Fruit fly (Drosophila melanogaster) whole organism, larva: ENCODE results near the gene Fip1.

Experiments
- noc ChIP-seq: fragments of 200-800 bp; sonication (Bioruptor generic); optimal IDR thresholded peaks from 3 replicates; lab custom pipeline; 2019; ENCODE audit warnings: missing biosample characterization, mild to moderate bottlenecking, missing genetic modification characterization, moderate library complexity

Fip1 gene

DNA sequence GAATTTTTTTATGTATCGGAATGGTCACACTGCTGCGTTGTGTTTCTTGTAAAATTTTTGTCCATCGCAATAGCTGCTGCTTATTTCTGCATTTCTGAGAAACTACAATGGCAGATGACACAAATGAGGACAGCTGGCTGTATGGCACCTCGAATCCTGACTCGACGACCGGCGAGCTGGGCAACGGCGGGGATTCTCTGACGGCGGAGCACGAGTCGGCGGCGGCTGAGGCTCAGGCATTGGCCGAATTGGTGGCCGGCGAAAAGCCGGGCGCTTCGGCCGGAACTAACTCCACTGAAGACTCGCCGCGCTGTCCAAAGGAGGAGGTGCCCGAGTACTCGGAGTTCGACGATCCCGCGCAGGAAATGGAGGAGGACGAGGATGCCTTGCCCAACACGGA, at the start of gene Fip1:
TSS of gene Fip1 (plus strand) at position 10 of the 400 bp plus-strand sequence.
- TF ChIP-seq noc (tag; lab: Kevin White, UChicago) = no peak

DNA sequence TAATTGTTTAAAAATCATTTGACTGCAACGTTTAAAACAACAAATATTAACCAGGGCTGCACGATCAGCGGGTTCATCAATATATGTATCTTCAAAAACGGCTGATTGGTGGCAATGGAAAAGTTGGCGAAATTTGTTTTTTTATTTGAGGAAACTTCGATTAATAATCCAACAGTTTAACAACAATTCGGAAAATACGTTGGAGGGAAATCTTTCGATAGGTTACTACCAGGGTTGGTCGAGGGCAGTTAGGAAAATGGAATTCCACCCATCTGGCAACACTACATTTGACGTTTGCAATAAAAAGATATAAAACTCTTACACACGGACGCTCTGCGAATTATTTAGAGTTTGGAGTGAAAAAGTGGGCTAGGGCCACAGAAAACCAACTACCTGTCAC, 47.7 kb upstream of the Fip1 start, which contains the start of the genes Lipt2 and CG14650:
TSS of gene Lipt2 (minus strand) at position 217 of the 400 bp plus-strand sequence.
TSS of gene CG14650 (plus strand) at position 275 of the 400 bp plus-strand sequence.
- no peak for TF ChIP-seq noc (tag; lab: Kevin White, UChicago)

DNA sequence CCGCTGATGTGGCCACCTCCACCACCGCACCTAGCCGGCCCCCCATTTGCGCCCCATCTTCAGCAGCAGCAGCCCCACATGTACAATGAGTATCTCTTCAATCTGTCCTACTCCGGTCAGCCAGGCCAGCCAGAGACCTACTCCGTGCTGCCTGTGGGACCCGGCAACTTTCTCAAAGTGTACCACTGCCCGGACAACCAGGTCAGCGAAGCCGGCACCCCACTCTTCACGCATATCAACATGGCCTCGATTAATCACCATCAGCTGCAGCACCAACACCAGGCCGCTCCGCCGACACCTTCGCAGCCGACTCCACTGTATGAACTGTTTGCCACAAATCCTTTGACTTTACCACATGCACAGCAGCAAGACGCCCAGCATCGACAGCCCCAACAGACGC, 47.0 kb upstream of the Fip1 start:
- TF ChIP-seq noc (tag; lab: Kevin White, UChicago) = no peak

DNA sequence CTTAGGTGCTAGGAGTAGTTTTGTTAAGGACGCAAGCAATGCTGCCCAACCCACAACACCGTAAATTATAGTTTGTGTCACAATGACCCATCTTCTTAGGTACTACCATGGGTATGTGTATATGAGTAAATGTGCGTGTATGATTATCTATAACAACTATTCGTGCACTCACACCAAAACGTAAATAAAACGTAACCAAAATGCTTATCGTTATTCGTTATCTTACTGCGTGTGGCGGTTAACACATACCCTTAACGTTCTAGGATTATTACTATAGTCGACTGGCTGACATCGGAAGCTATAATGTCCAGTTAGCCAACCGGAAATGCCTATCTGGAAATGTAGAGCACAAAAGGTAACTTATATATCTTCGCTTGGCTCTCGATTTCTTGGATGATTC, 39.7 kb upstream of the Fip1 start:
- TF ChIP-seq noc (tag; lab: Kevin White, UChicago) = no peak

DNA sequence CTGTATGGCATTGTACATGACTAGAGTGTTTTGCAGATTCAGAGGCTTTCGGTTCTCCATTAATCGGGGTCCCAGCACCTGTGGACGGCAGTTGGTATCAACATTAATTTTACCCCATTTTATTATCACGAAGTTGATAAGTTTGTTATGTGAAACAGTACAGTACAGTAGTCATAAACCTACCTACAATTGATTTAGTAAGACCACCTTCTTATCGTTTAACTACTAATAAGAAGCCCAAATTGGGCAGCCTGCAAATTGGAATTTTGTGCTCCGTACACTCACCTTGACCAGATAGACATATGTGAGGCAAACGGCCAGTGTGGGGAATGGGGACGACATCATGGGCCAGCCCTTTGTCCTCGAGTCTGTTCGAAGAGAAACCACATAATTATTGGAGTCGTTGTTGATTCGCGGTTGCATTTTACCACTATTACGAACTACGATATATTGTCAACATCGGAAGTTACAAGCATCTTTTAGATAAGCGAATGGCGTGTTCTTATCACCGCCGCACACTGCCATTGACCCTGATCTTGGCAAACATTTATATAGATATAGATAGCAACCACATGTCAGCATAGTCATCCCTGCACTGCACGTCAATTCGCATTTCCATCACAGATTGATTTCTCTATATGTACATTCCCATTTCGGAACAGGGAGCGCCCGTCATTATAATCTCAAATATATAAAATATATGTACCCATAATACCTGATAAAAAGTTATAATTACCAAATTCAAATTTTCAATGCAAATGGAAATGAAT, 38.2 kb upstream of the Fip1 start:
- TF ChIP-seq noc (tag; lab: Kevin White, UChicago) = no peak

DNA sequence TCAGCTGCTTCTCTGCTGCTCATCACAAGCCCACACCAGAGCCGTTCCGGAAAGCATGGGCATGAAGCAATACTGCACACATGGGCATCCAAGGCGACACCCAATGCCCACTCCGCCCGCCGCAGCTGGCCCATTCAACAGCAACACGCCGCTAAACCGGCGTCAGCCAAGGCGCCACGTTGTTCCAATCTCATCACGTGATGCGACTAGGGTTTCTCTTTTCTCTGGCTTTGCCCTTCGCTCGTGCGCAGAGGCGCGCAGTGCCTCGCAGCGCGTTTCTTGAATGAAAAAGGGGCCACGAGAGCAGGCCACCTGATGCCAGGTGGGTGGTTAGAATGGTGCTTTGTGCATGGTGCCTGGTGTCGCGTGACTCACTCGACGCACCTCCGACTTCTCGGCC, 35.6 kb upstream of the Fip1 start:
- no peak for TF ChIP-seq noc (tag; lab: Kevin White, UChicago)

DNA sequence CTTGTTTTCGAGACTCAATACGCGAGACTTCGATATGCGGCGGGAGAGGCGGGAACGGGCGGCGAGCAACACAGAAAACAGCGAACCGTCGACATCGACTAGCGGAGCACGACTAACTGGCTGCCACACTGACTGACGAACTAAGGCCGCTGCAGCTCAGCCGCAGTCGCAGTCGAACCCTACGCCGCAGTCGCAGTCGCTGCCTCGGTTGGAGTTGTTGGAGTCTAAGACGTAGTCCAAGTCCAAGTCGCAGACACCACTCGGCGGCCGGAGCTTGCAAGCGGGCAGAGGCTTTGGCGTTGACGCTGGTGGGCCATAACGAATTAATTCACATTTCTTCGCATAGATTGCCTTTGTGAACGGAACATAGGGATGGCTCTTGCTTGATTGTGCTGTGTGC, 34.1 kb upstream of the Fip1 start:
- no peak for TF ChIP-seq noc (tag; lab: Kevin White, UChicago)

DNA sequence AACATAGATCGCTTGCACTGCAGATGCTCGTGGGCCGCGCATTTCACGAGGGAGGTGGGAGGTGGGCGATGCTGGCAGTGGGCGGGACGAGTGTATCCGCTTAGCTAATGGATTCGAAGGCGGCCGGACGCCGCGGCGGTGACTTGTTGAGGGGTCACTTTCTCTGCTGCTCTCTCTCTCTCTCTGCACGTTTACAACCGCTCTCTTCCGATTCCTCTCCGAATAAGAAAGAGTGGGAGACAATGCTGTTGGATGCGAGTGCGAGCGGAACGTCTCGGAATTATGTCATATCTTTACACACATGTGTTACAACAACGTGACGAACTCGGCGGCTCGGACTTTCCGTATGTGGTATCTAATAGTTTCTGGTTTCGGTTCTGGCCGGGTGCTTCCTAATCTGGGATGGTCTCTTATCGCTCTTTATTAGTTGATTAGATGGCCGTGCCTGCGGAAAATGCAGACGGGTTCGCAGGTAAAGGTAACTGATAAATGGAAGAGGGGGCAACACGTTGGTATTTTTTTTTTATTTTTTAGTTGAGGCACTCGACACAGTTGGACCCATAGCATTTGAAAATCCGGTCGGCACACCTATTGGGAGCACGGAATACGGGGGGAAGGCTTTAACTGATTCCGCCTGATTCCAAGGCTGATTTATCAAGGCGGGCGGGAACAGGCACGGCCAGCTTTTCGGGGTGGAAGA, 32.3 kb upstream of the Fip1 start:
- no peak for TF ChIP-seq noc (tag; lab: Kevin White, UChicago)

DNA sequence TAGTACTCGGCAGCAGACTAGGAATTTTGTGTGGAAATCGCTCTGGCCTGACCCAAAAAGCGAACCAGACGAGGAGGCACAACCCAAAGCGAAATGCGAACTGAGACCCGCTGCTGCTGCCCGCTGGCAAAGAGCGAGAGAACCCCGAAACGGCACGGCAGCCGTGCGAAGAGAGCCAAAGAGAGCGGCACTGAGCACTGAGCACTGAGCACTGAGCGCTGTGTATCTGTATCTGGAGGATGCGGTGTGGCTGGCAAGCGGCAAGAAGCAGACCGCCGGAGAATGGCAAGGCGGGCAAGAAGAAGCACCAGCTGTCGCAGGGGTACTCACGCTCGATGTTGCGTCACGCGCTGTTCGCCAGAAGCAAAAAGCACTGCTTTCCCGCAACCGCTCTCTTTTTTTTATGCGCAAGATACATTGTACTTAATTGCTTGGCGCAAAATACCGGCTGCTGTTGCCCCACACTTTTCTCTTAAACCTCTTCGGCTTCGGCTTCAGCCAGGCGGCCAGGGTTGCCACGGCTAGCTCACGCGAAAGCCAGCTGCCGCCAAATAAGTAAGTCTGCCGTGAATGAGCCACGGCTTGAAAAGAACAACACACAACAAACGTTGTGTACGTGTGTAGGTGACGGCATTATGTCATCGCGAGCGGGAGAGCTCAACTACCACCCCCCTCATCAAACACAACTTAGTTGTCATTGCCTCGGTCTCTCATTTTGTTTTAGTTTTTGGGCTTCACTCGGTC, 31.4 kb upstream of the Fip1 start:
- TF ChIP-seq noc (tag; lab: Kevin White, UChicago) = no peak

DNA sequence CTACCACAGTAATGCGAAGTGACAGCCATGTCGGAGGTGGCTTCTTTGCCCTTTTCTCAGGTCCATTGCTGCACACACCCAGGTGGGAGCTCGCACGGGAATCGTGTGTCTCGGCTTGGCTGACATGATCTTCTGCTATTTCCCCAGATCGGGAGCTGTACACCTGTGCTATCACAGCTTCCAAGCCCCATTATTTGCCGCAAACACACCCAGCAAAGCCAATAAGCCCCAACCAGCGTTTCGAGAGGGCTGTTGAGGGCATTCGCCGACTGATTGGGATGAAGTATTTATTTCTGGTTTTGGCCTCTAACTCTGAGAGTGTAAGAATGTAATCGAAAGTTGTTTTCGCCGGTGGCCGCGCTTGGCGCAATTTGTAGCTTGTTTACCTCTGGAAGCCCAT, 27.2 kb upstream of the Fip1 start:
- no peak for TF ChIP-seq noc (tag; lab: Kevin White, UChicago)

DNA sequence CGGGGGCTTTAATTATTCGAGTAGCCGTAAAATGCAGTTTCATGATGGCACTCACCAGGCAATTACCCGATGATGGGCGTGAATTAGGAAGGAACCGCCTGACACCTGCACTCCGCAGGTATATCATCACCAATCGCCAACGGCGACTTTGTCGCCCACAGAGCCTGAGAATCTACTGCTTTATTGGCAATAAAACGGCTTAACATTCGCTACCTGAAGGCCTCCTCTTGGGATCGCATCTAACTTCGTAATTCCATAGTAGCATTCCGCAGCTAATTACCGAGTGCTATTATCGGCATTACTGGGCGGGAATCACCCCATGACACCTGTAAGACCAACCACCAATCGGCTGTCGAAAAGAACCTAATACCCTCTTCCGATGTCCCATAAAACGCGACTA, 26.5 kb upstream of the Fip1 start:
- TF ChIP-seq noc (tag; lab: Kevin White, UChicago) = no peak

DNA sequence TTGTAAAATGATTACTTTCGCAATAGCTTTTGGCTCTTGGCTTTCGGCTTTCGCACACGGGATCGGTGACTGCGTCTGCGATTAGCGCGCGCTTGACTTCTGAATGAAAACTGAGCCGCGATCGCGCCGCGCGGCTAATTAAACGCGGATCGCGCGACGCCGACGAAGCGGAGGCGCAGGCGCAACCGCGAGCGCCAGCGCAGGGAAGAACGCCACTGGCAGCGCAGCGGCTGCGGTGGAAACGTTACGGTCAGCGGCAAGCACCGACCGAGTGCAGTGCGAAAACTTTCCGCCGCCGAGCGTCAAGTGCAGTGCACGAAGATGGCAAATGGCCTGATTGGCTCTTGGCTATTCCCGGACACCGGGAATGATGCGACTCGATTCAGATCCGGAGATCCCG, 22.0 kb upstream of the Fip1 start, which contains the start of gene CG31522:
TSS of gene CG31522 (minus strand) at position 101 of the 400 bp plus-strand sequence.
- TF ChIP-seq noc (tag; lab: Kevin White, UChicago) = no peak

DNA sequence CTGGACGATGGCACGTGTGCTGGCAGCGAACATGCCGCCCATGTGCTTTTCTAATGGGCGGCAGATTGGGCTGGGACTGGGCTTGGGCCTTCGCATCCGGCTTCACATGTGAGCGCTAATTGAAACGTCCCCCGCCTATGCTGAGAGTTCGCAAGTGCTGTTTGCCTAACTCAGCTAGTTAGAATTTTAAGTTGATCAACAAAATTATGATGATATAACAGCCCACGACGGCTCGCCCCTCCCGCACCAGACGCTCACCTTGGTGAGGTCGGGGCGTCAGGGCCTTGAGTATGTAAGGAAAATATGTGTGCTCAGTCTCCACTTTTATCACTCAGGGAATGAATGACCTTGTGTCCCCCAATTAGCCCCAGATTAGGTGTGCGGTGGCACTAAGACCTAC, 17.9 kb upstream of the Fip1 start:
- TF ChIP-seq noc (tag; lab: Kevin White, UChicago) = no peak

DNA sequence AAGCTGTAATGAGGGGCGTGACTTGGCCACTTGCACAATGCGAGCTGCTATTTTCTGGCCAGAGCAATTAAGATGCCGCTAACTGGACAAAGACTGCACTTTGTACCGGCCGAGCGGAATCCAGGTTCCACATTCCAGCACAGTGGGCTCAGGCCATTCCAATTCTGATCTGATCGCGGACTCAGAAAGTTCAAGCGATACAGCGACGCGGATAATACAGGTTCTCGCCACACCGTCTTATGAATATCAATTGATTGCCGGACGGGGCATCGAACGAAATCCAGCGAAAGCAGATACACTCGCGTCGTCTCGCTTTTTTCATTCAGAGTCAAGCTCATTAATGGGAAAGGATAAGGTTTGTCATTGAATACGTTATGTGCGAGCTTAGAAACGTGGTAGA, 15.9 kb upstream of the Fip1 start:
- TF ChIP-seq noc (tag; lab: Kevin White, UChicago) = no peak

DNA sequence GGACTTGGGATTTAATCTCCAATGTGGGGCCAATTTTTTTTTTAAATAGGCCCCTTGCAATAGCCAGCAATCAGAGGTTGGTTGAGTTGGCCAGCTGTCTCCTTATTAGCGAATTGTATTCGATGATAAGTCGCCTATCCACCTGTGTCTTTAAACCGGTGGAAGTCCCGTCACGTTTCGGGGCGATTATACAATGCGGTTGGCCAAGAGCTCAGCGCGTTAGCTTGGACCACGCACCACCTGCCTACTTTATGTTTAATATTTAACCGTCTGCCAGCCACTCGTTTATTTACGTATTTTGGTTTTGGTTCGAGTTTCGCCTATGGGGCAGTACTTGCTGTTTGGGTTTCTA, 14.1 kb upstream of the Fip1 start:
- no peak for TF ChIP-seq noc (tag; lab: Kevin White, UChicago)
